Fruit fly (Drosophila melanogaster) whole organism, embryonic: Measurements from ENCODE around the gene psh.

ENCODE experiments used
- Adf1 ChIP-seq: fragments of 200-800 bp; sonication (Bioruptor generic); IDR thresholded peaks from 2 replicates; pipeline ENCODE4 v1.3.6; 2022; ENCODE audit warnings: missing biosample characterization, missing genetic modification characterization
- Awh ChIP-seq: fragments of 200-800 bp; sonication (Bioruptor generic); IDR thresholded peaks from 2 replicates; pipeline ENCODE4, ENCODE4 v1.3.6; 2022; ENCODE audit warnings: missing biosample characterization, missing genetic modification characterization
- CG10543 ChIP-seq: fragments of 200-800 bp; sonication (Bioruptor generic); optimal IDR thresholded peaks from 3 replicates; lab custom pipeline; 2017; ENCODE audit warnings: missing biosample characterization, mild to moderate bottlenecking, missing genetic modification characterization, moderate library complexity
- CG12769 ChIP-seq: fragments of 200-800 bp; sonication (Bioruptor generic); optimal IDR thresholded peaks from 2 replicates; lab custom pipeline; 2019; ENCODE audit warnings: missing biosample characterization, mild to moderate bottlenecking, missing genetic modification characterization, moderate library complexity
- CG13287 ChIP-seq: fragments of 200-800 bp; sonication (Bioruptor generic); IDR thresholded peaks from 2 replicates; pipeline ENCODE4 v1.3.6; 2022; ENCODE audit warnings: missing biosample characterization, missing genetic modification characterization; ENCODE audit not compliant: partially characterized antibody
- CG13894 ChIP-seq: fragments of 200-800 bp; sonication (Bioruptor generic); optimal IDR thresholded peaks from 3 replicates; lab custom pipeline; 2018; ENCODE audit warnings: missing biosample characterization, mild to moderate bottlenecking, missing genetic modification characterization, moderate library complexity
- CG15514 ChIP-seq: fragments of 200-800 bp; sonication (Bioruptor generic); optimal IDR thresholded peaks from 3 replicates; lab custom pipeline; 2017; ENCODE audit warnings: missing biosample characterization, missing genetic modification characterization, mild to moderate bottlenecking, moderate library complexity, missing genetic modification reagents
- CG17359 ChIP-seq: fragments of 200-800 bp; sonication (Bioruptor generic); optimal IDR thresholded peaks from 3 replicates; lab custom pipeline; 2018; ENCODE audit warnings: missing biosample characterization, mild to moderate bottlenecking, missing genetic modification characterization, moderate library complexity
- CG32532 ChIP-seq: fragments of 200-800 bp; sonication (Bioruptor generic); IDR thresholded peaks from 2 replicates; pipeline ENCODE4 v1.3.6; 2022; ENCODE audit warnings: missing biosample characterization, missing genetic modification characterization
- CG34376 ChIP-seq: fragments of 200-800 bp; sonication (Bioruptor generic); optimal IDR thresholded peaks from 2 replicates; lab custom pipeline; 2018; ENCODE audit warnings: missing biosample characterization, mild to moderate bottlenecking, missing genetic modification characterization
- CG3838 ChIP-seq: fragments of 200-800 bp; sonication (Bioruptor generic); optimal IDR thresholded peaks from 3 replicates; lab custom pipeline; 2016; ENCODE audit warnings: missing biosample characterization, missing genetic modification characterization
- CG6175 ChIP-seq: fragments of 200-800 bp; sonication (Bioruptor generic); IDR thresholded peaks from 3 replicates; pipeline ENCODE4 v1.3.6; 2022; ENCODE audit warnings: missing biosample characterization, missing genetic modification characterization
- CG7372 ChIP-seq: fragments of 200-800 bp; sonication (Bioruptor generic); IDR thresholded peaks from 2 replicates; pipeline ENCODE4 v1.3.6; 2022; ENCODE audit warnings: missing biosample characterization, missing genetic modification characterization
- CG7963 ChIP-seq: fragments of 200-800 bp; sonication (Bioruptor generic); IDR thresholded peaks from 3 replicates; pipeline ENCODE4 v1.3.6; 2022; ENCODE audit warnings: missing biosample characterization, missing genetic modification characterization; ENCODE audit not compliant: partially characterized antibody
- CG9932 ChIP-seq: fragments of 200-800 bp; sonication (Bioruptor generic); IDR thresholded peaks from 2 replicates; pipeline ENCODE4 v1.3.6; 2022; ENCODE audit warnings: missing biosample characterization, missing genetic modification characterization
- D19B ChIP-seq: fragments of 200-800 bp; sonication (Bioruptor generic); optimal IDR thresholded peaks from 2 replicates; lab custom pipeline; 2017; ENCODE audit warnings: missing biosample characterization, mild to moderate bottlenecking, missing genetic modification characterization
- Dbx ChIP-seq: fragments of 200-800 bp; sonication (Bioruptor generic); IDR thresholded peaks from 3 replicates; pipeline ENCODE4 v1.3.6; 2022; ENCODE audit warnings: missing biosample characterization, missing genetic modification characterization
- Deaf1 ChIP-seq: fragments of 200-800 bp; optimal IDR thresholded peaks from 3 replicates; lab custom pipeline; 2019; ENCODE audit warnings: missing biosample characterization, mild to moderate bottlenecking, missing genetic modification characterization, moderate library complexity
- Drgx ChIP-seq: fragments of 200-800 bp; sonication (Bioruptor generic); IDR thresholded peaks from 2 replicates; pipeline ENCODE4 v1.3.6; 2022; ENCODE audit warnings: missing biosample characterization, missing genetic modification characterization
- E2f2 ChIP-seq: fragments of 200-800 bp; sonication (Bioruptor generic); IDR thresholded peaks from 2 replicates; pipeline ENCODE4 v1.3.6; 2022; ENCODE audit warnings: missing biosample characterization, missing genetic modification characterization
- Hr78 ChIP-seq, 2 experiments: fragments of 200-800 bp in 1 of 2; fragments of >200 bp in 1 of 2; sonication (Bioruptor generic) in 1 of 2; optimal IDR thresholded peaks; 2 replicates each; lab custom pipeline; 2017 to 2019; ENCODE audit warnings: missing biosample characterization in 2 of 2, missing genetic modification characterization in 2 of 2, mild to moderate bottlenecking in 1 of 2, moderate library complexity in 1 of 2
- Jarid2 ChIP-seq: fragments of 200-800 bp; sonication (Bioruptor generic); optimal IDR thresholded peaks from 3 replicates; lab custom pipeline; 2017; ENCODE audit warnings: mild to moderate bottlenecking, missing biosample characterization, missing genetic modification reagents, missing genetic modification characterization
- MESR4 ChIP-seq: fragments of 200-800 bp; sonication (Bioruptor generic); optimal IDR thresholded peaks from 2 replicates; lab custom pipeline; 2018; ENCODE audit warnings: missing biosample characterization, mild to moderate bottlenecking, missing genetic modification characterization, moderate library complexity
- Med ChIP-seq: fragments of 200-800 bp; sonication (Bioruptor generic); peaks from one replicate; lab custom pipeline; 2016; ENCODE audit warnings: missing biosample characterization, missing genetic modification characterization, mild to moderate bottlenecking, inconsistent platforms, moderate library complexity
- Pdp1 ChIP-seq, 2 experiments: fragments of 200-800 bp; sonication (Bioruptor generic); optimal IDR thresholded peaks; 3 replicates each; lab custom pipeline; 2016; ENCODE audit warnings: missing biosample characterization in 2 of 2, missing genetic modification characterization in 2 of 2, mild to moderate bottlenecking in 1 of 2, moderate library complexity in 1 of 2
- Stat92E ChIP-seq, 3 experiments: fragments of >200 bp in 2 of 3; fragments of 200-800 bp in 1 of 3; sonication (Bioruptor generic) in 1 of 3; optimal IDR thresholded peaks; 2 replicates each; lab custom pipeline; 2017 to 2019; ENCODE audit warnings: missing biosample characterization in 3 of 3, missing genetic modification characterization in 3 of 3, mild to moderate bottlenecking in 1 of 3, moderate library complexity in 1 of 3
- bcd ChIP-seq: fragments of 200-800 bp; sonication (Bioruptor generic); optimal IDR thresholded peaks from 2 replicates; lab custom pipeline; 2017; ENCODE audit warnings: missing biosample characterization, mild to moderate bottlenecking, missing genetic modification characterization
- bsh ChIP-seq, 2 experiments: fragments of 200-800 bp; sonication (Bioruptor generic); optimal IDR thresholded peaks; 2 replicates each; lab custom pipeline; 2017 to 2018; ENCODE audit warnings: mild to moderate bottlenecking in 2 of 2, missing biosample characterization in 2 of 2, missing genetic modification characterization in 2 of 2, moderate library complexity in 1 of 2
- chinmo ChIP-seq: fragments of 200-800 bp; sonication (Bioruptor generic); IDR thresholded peaks from 4 replicates; pipeline ENCODE4 v1.3.6; 2022; ENCODE audit warnings: missing biosample characterization, missing genetic modification characterization; ENCODE audit not compliant: partially characterized antibody
- dmrt11E ChIP-seq: fragments of 200-800 bp; sonication (Bioruptor generic); optimal IDR thresholded peaks from 3 replicates; lab custom pipeline; 2018; ENCODE audit warnings: missing biosample characterization, mild to moderate bottlenecking, missing genetic modification characterization, moderate library complexity
- esg ChIP-seq: fragments of 200-800 bp; sonication (Bioruptor generic); conservative IDR thresholded peaks from 2 replicates; pipeline ENCODE4 v1.3.6; 2022; ENCODE audit warnings: missing biosample characterization, missing genetic modification characterization
- lbe ChIP-seq: fragments of 200-800 bp; sonication (Bioruptor generic); optimal IDR thresholded peaks from 2 replicates; lab custom pipeline; 2016; ENCODE audit warnings: missing biosample characterization, mild to moderate bottlenecking, missing genetic modification characterization
- mam ChIP-seq: fragments of 200-800 bp; sonication (Bioruptor generic); optimal IDR thresholded peaks from 3 replicates; lab custom pipeline; 2016; ENCODE audit warnings: missing biosample characterization, missing genetic modification characterization
- nerfin-2 ChIP-seq: fragments of 200-800 bp; sonication (Bioruptor generic); IDR thresholded peaks from 2 replicates; pipeline ENCODE4 v1.3.6; 2022; ENCODE audit warnings: missing biosample characterization, missing genetic modification characterization; ENCODE audit not compliant: partially characterized antibody
- nom ChIP-seq: fragments of 200-800 bp; sonication (Bioruptor generic); optimal IDR thresholded peaks from 2 replicates; lab custom pipeline; 2017; ENCODE audit warnings: missing biosample characterization, missing genetic modification characterization, mild to moderate bottlenecking, moderate library complexity, missing genetic modification reagents
- row ChIP-seq: fragments of 200-800 bp; sonication (Bioruptor generic); IDR thresholded peaks from 3 replicates; pipeline ENCODE4 v1.3.6; 2022; ENCODE audit warnings: missing biosample characterization, missing genetic modification characterization
- sens ChIP-seq: fragments of 200-800 bp; sonication (Bioruptor generic); peaks from one replicate; lab custom pipeline; 2016; ENCODE audit warnings: missing biosample characterization, missing genetic modification characterization
- sqz ChIP-seq: fragments of 200-800 bp; sonication (Bioruptor generic); optimal IDR thresholded peaks from 3 replicates; lab custom pipeline; 2018; ENCODE audit warnings: missing biosample characterization, mild to moderate bottlenecking, missing genetic modification characterization
- sug ChIP-seq: fragments of 200-800 bp; optimal IDR thresholded peaks from 2 replicates; lab custom pipeline; 2019; ENCODE audit warnings: missing biosample characterization, mild to moderate bottlenecking, missing genetic modification characterization, moderate library complexity
- trem ChIP-seq: fragments of 200-800 bp; optimal IDR thresholded peaks from 3 replicates; lab custom pipeline; 2019; ENCODE audit warnings: missing biosample characterization, mild to moderate bottlenecking, missing genetic modification characterization, moderate library complexity
- vvl ChIP-seq: fragments of 200-800 bp; sonication (Bioruptor generic); IDR thresholded peaks from 2 replicates; pipeline ENCODE4 v1.3.6; 2022; ENCODE audit warnings: missing biosample characterization, missing genetic modification characterization

The psh gene

DNA sequence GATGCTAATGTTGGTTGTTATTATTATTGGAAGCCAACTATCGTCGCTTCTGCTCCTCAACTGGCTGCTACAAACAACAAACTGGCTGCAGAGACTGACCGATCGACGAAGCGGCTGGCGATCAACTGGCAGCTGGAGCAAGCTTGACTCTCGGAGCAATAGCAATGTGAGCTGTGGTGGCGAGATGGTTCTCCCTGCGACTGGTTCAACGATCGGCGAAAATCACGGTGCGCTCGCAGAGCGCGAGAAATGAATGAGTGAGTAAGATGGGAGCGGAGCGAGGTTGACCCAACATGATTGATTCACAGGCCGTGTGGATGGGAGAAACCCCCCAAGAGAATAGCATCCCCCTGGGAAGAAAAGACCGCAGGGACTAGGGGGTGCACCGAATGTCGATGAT lies 2.8 kb upstream of the psh start, which contains the start of gene CG15046 (continued):
- no peak for TF ChIP-seq esg (GFP tag; lab: Robert Waterston, UW)

- TF ChIP-seq bsh (GFP tag; optimal IDR thresholded peaks at IDR 0.05; lab: Kevin White, UChicago), result peak in 1 of 2 experiments; percentile 25
- peak; percentile 80 for TF ChIP-seq D19B (GFP tag; lab: Kevin White, UChicago)
- peak; percentile 64 for TF ChIP-seq CG10543
- TF ChIP-seq trem (tag; lab: Kevin White, UChicago), result no peak
- no peak for TF ChIP-seq CG7372
- TF ChIP-seq Awh (GFP tag; lab: Robert Waterston, UW), result 0 out of 2 replicates have a peak, but pooled peaks have one; percentile 21
- peak; percentile 9 for TF ChIP-seq lbe
- TF ChIP-seq bcd (GFP tag; lab: Kevin White, UChicago), result no peak
- TF ChIP-seq row (GFP tag; lab: Robert Waterston, UW), result peak; percentile 16; the same call in 1 of the 3 replicates
- peak in 1 of 2 experiments; percentile 17 for TF ChIP-seq Pdp1 (GFP tag; optimal IDR thresholded peaks at IDR 0.05; lab: Kevin White, UChicago)
- peak; percentile 44 for TF ChIP-seq CG17359
- TF ChIP-seq sens, result peak; percentile 51
- TF ChIP-seq MESR4 (GFP tag; lab: Kevin White, UChicago), result no peak
- peak; percentile 44 for TF ChIP-seq Med (GFP tag; lab: Kevin White, UChicago)
- TF ChIP-seq vvl, result 0 out of 2 replicates have a peak, but pooled peaks have one; percentile 17
- TF ChIP-seq nom, result peak; percentile 78
- TF ChIP-seq CG34376 (GFP tag; lab: Kevin White, UChicago), result peak; percentile 86
- no peak for TF ChIP-seq nerfin-2 (GFP tag; lab: Robert Waterston, UW)
- peak; percentile 64 for TF ChIP-seq Deaf1 (tag; lab: Kevin White, UChicago)
- peak; percentile 85 for TF ChIP-seq CG15514 (GFP tag; lab: Kevin White, UChicago)
- TF ChIP-seq CG13287, result peak; percentile 18; the same call in 1 of the 2 replicates
- TF ChIP-seq Hr78 (GFP tag; optimal IDR thresholded peaks at IDR 0.05; lab: Kevin White, UChicago), result peak in 1 of 2 experiments; percentile 92
- TF ChIP-seq Jarid2 (GFP tag; lab: Kevin White, UChicago), result peak; percentile 54
- TF ChIP-seq CG7963 (GFP tag; lab: Robert Waterston, UW), result no peak
- TF ChIP-seq Dbx (GFP tag; lab: Robert Waterston, UW), result peak; percentile 6; the same call in 1 of the 3 replicates
- TF ChIP-seq CG6175 (GFP tag; lab: Robert Waterston, UW), result no peak
- TF ChIP-seq E2f2 (GFP tag; lab: Robert Waterston, UW), result no peak
- TF ChIP-seq CG32532 (GFP tag; lab: Robert Waterston, UW), result 0 out of 2 replicates have a peak, but pooled peaks have one; percentile 12
- TF ChIP-seq CG3838 (GFP tag; lab: Kevin White, UChicago), result no peak
- TF ChIP-seq Adf1 (GFP tag; lab: Robert Waterston, UW), result peak; percentile 23; the same call in 1 of the 2 replicates
- no peak for TF ChIP-seq Stat92E (GFP tag; optimal IDR thresholded peaks at IDR 0.05; lab: Kevin White, UChicago)
- TF ChIP-seq CG12769 (tag; lab: Kevin White, UChicago), result peak; percentile 15
- peak; percentile 8 for TF ChIP-seq sqz (GFP tag; lab: Kevin White, UChicago)
- no peak for TF ChIP-seq dmrt11E (tag; lab: Kevin White, UChicago)
- no peak for TF ChIP-seq CG13894 (tag; lab: Kevin White, UChicago)
- no peak for TF ChIP-seq mam (GFP tag; lab: Kevin White, UChicago)
- peak; percentile 76 for TF ChIP-seq sug
- 0 out of 2 replicates have a peak, but pooled peaks have one; percentile 22 for TF ChIP-seq CG9932 (GFP tag; lab: Robert Waterston, UW)
- TF ChIP-seq Drgx, result peak; percentile 34; the same call in 1 of the 2 replicates
- 0 out of 4 replicates have a peak, but pooled peaks have one; percentile 63 for TF ChIP-seq chinmo (GFP tag; lab: Robert Waterston, UW)
- TF ChIP-seq, all 482 proteins: peak for 27
Observed at dm6 chrX:18483261-18484218, 3.2 kb downstream of the psh start, which contains the start of gene Hayan. Gene Hayan, minus strand, starts transcription at chrX:18483772.
